Worm (Caenorhabditis elegans) whole organism, L2 larva: ENCODE data around the gene C25H3.11.
"Not testable (repeated sequence)": the region's sequence is repeated elsewhere in the genome, so short reads cannot be mapped to it uniquely, and the experiment has no call there.

Source experiments
- C34F6.9 ChIP-seq: fragments of 150-350 bp; optimal IDR thresholded peaks from 2 replicates; lab custom pipeline; 2014; ENCODE audit warnings: missing biosample characterization, missing genetic modification characterization
- ZK546.5 ChIP-seq: sonication (generic microtip); optimal IDR thresholded peaks from 2 replicates; lab custom pipeline; 2017; ENCODE audit warnings: missing biosample characterization, missing genetic modification characterization
- ama-1 ChIP-seq: fragments of 150-350 bp; optimal IDR thresholded peaks from 2 replicates; lab custom pipeline; 2018; ENCODE audit warnings: inconsistent platforms
- ceh-16 ChIP-seq: fragments of 150-350 bp; optimal IDR thresholded peaks from 2 replicates; lab custom pipeline; 2014; ENCODE audit warnings: missing biosample characterization, missing genetic modification characterization
- elt-3 ChIP-seq: sonication (generic microtip); optimal IDR thresholded peaks from 2 replicates; lab custom pipeline; 2017; ENCODE audit warnings: missing biosample characterization, missing genetic modification characterization
- gmeb-1 ChIP-seq: fragments of 150-350 bp; optimal IDR thresholded peaks from 2 replicates; lab custom pipeline; 2014; ENCODE audit warnings: missing biosample characterization, missing genetic modification characterization
- lin-39 ChIP-seq: fragments of 150-350 bp; optimal IDR thresholded peaks from 2 replicates; lab custom pipeline; 2014; ENCODE audit warnings: missing biosample characterization, missing genetic modification reagents, missing genetic modification characterization
- mab-5 ChIP-seq: fragments of 150-350 bp; optimal IDR thresholded peaks from 2 replicates; lab custom pipeline; 2014; ENCODE audit warnings: missing biosample characterization, missing genetic modification characterization
- nhr-11 ChIP-seq: fragments of 150-350 bp; optimal IDR thresholded peaks from 2 replicates; lab custom pipeline; 2014; ENCODE audit warnings: missing biosample characterization, missing genetic modification characterization
- nhr-129 ChIP-seq: fragments of 150-350 bp; optimal IDR thresholded peaks from 2 replicates; lab custom pipeline; 2014; ENCODE audit warnings: missing biosample characterization, missing genetic modification characterization
- nhr-21 ChIP-seq: fragments of 150-350 bp; optimal IDR thresholded peaks from 2 replicates; lab custom pipeline; 2014; ENCODE audit warnings: missing biosample characterization, missing genetic modification characterization
- unc-62 ChIP-seq: fragments of 150-350 bp; optimal IDR thresholded peaks from 2 replicates; lab custom pipeline; 2014; ENCODE audit warnings: missing biosample characterization, missing genetic modification reagents, missing genetic modification characterization

C25H3.11 gene

ce11 chrII:5633453-5633852, 55.4 kb downstream of the C25H3.11 start:
- TF ChIP-seq unc-62 (GFP tag; lab: Kevin White, UChicago) (no peak), C34F6.9 (peak; percentile 60), ZK546.5 (tag; lab: Kevin White, UChicago) (no peak), gmeb-1 (tag; lab: Kevin White, UChicago) (peak; percentile 13)

ce11 chrII:5630851-5631401, 57.9 kb downstream of the C25H3.11 start, which contains the start of the genes F59E12.6 and npl-4.1:
Gene F59E12.6 (minus strand): TSS chrII:5630951.
Gene npl-4.1 (plus strand): TSS chrII:5631351.
- not testable (repeated sequence) for TF ChIP-seq ama-1 (lab: Kevin White, UChicago); nhr-21 (tag; lab: Kevin White, UChicago); nhr-11

- no peak for TF ChIP-seq ceh-16 (tag; lab: Kevin White, UChicago)
- TF ChIP-seq nhr-129 (tag; lab: Kevin White, UChicago), result peak; percentile 93
Observed at ce11 chrII:5628326-5628818, 60.5 kb downstream of the C25H3.11 start, which contains the start of gene F59E12.15. Gene F59E12.15 (minus strand): TSS chrII:5628376.

ce11 chrII:5622383-5622939, 66.4 kb downstream of the C25H3.11 start, which contains the start of the genes eif-3.L and npl-4.2:
Gene eif-3.L (minus strand): TSS chrII:5622483.
Gene npl-4.2 (plus strand): TSS chrII:5622889.
- not testable (repeated sequence) for TF ChIP-seq elt-3, mab-5, lin-39 (tag; lab: Kevin White, UChicago)
